Worm (Caenorhabditis elegans) whole organism, L1 larva: Measurements from ENCODE around the gene Y54F10BM.3.

Experiments used
- C04F5.9 ChIP-seq: sonication (generic microtip); optimal IDR thresholded peaks from 2 replicates; lab custom pipeline; 2016; ENCODE audit warnings: missing genetic modification characterization, missing compliant biosample characterization
- alr-1 ChIP-seq: fragments of 200-800 bp; sonication (Bioruptor generic); optimal IDR thresholded peaks from 2 replicates; lab custom pipeline; 2018; ENCODE audit warnings: borderline replicate concordance, mild to moderate bottlenecking, missing genetic modification characterization, missing compliant biosample characterization
- aly-2 ChIP-seq: fragments of 150-350 bp; optimal IDR thresholded peaks from 2 replicates; lab custom pipeline; 2014; ENCODE audit warnings: missing biosample characterization, missing genetic modification characterization
- ceh-63 ChIP-seq: fragments of 200-800 bp; sonication (Bioruptor generic); optimal IDR thresholded peaks from 2 replicates; lab custom pipeline; 2018; ENCODE audit warnings: mild to moderate bottlenecking, missing genetic modification characterization, missing compliant biosample characterization
- ceh-8 ChIP-seq: fragments of 200-800 bp; sonication (Bioruptor generic); optimal IDR thresholded peaks from 2 replicates; lab custom pipeline; 2018; ENCODE audit warnings: mild to moderate bottlenecking, missing genetic modification characterization, moderate library complexity, missing compliant biosample characterization
- ceh-82 ChIP-seq, 3 experiments: fragments of 150-350 bp in 1 of 3; sonication (generic microtip) in 2 of 3; optimal IDR thresholded peaks; 2 replicates each; lab custom pipeline; 2014 to 2017; ENCODE audit warnings: missing biosample characterization in 3 of 3, missing genetic modification characterization in 3 of 3
- dpl-1 ChIP-seq, 3 experiments: fragments of 150-350 bp in 2 of 3; sonication (generic microtip) in 1 of 3; optimal IDR thresholded peaks; 2 replicates each; lab custom pipeline; 2014 to 2017; ENCODE audit warnings: missing biosample characterization in 3 of 3, missing genetic modification characterization in 3 of 3, missing genetic modification reagents in 3 of 3
- dsc-1 ChIP-seq: sonication (generic microtip); optimal IDR thresholded peaks from 2 replicates; lab custom pipeline; 2016; ENCODE audit warnings: mild to moderate bottlenecking, missing genetic modification characterization, missing compliant biosample characterization
- efl-1 ChIP-seq, 4 experiments: fragments of 150-350 bp; optimal IDR thresholded peaks in 3 of 4; peaks in 1 of 4; 1 replicate in 1 of 4; 2 replicates in 3 of 4; lab custom pipeline; 2014; ENCODE audit warnings: missing biosample characterization in 2 of 4, missing genetic modification characterization in 2 of 4, missing genetic modification reagents in 2 of 4
- efl-3 ChIP-seq: fragments of 200-800 bp; sonication (Bioruptor generic); optimal IDR thresholded peaks from 2 replicates; lab custom pipeline; 2018; ENCODE audit warnings: mild to moderate bottlenecking, missing genetic modification characterization, missing compliant biosample characterization
- egl-27 ChIP-seq, 2 experiments: fragments of 150-350 bp in 1 of 2; sonication (generic microtip); optimal IDR thresholded peaks; 3 replicates each; lab custom pipeline; 2017 to 2018; ENCODE audit warnings: missing biosample characterization in 2 of 2, missing genetic modification characterization in 2 of 2, missing genetic modification reagents in 2 of 2
- ets-5 ChIP-seq: fragments of 200-800 bp; sonication (Bioruptor generic); IDR thresholded peaks from 2 replicates; pipeline ENCODE4 v1.3.6; 2022; ENCODE audit warnings: missing genetic modification characterization, missing compliant biosample characterization
- fkh-10 ChIP-seq: sonication (generic microtip); optimal IDR thresholded peaks from 2 replicates; lab custom pipeline; 2017; ENCODE audit warnings: missing biosample characterization, missing genetic modification reagents, missing genetic modification characterization
- fos-1 ChIP-seq: fragments of 150-350 bp; optimal IDR thresholded peaks from 2 replicates; lab custom pipeline; 2014; ENCODE audit warnings: missing biosample characterization, missing genetic modification characterization
- grh-1 ChIP-seq: fragments of 200-800 bp; sonication (Bioruptor generic); IDR thresholded peaks from 2 replicates; pipeline ENCODE4 v1.3.6; 2022; ENCODE audit warnings: missing genetic modification reagents, missing genetic modification characterization, missing compliant biosample characterization
- irx-1 ChIP-seq: sonication (generic microtip); optimal IDR thresholded peaks from 2 replicates; lab custom pipeline; 2016; ENCODE audit warnings: missing genetic modification characterization, missing compliant biosample characterization
- isw-1 ChIP-seq: fragments of 200-800 bp; sonication (Bioruptor generic); IDR thresholded peaks from 2 replicates; pipeline ENCODE4 v1.3.6; 2022; ENCODE audit warnings: missing genetic modification characterization, missing compliant biosample characterization
- lin-39 ChIP-seq: fragments of 150-350 bp; optimal IDR thresholded peaks from 2 replicates; lab custom pipeline; 2014; ENCODE audit warnings: missing biosample characterization, missing genetic modification reagents, missing genetic modification characterization
- lsy-2 ChIP-seq, 2 experiments: fragments of 150-350 bp; optimal IDR thresholded peaks; 2 replicates each; lab custom pipeline; 2014; ENCODE audit warnings: missing biosample characterization in 2 of 2, missing genetic modification characterization in 2 of 2
- mef-2 ChIP-seq: fragments of 150-350 bp; optimal IDR thresholded peaks from 2 replicates; lab custom pipeline; 2014; ENCODE audit warnings: missing biosample characterization, missing genetic modification characterization
- nhr-19 ChIP-seq: fragments of 200-800 bp; sonication (Bioruptor generic); conservative IDR thresholded peaks from 2 replicates; pipeline ENCODE4 v1.3.6; 2022; ENCODE audit warnings: missing genetic modification characterization, missing compliant biosample characterization
- nhr-71 ChIP-seq: sonication (generic microtip); optimal IDR thresholded peaks from 2 replicates; lab custom pipeline; 2016; ENCODE audit warnings: mild to moderate bottlenecking, missing genetic modification characterization, moderate library complexity, missing compliant biosample characterization
- nhr-90 ChIP-seq: sonication (generic microtip); optimal IDR thresholded peaks from 2 replicates; lab custom pipeline; 2016; ENCODE audit warnings: mild to moderate bottlenecking, missing genetic modification characterization, missing compliant biosample characterization; ENCODE audit not compliant: poor library complexity
- pag-3 ChIP-seq: sonication (generic microtip); optimal IDR thresholded peaks from 2 replicates; lab custom pipeline; 2017; ENCODE audit warnings: missing genetic modification characterization, mild to moderate bottlenecking, missing compliant biosample characterization, antibody characterized with exemption, borderline replicate concordance; ENCODE audit not compliant: insufficient read depth
- pqm-1 ChIP-seq: sonication (generic microtip); optimal IDR thresholded peaks from 3 replicates; lab custom pipeline; 2017; ENCODE audit warnings: missing biosample characterization, missing genetic modification characterization
- snpc-4 ChIP-seq: fragments of 150-350 bp; optimal IDR thresholded peaks from 2 replicates; lab custom pipeline; 2014; ENCODE audit warnings: missing biosample characterization, missing genetic modification characterization
- snu-23 ChIP-seq: sonication (generic microtip); optimal IDR thresholded peaks from 2 replicates; lab custom pipeline; 2016; ENCODE audit warnings: missing genetic modification characterization, missing compliant biosample characterization
- sox-4 ChIP-seq: sonication (generic microtip); optimal IDR thresholded peaks from 2 replicates; lab custom pipeline; 2016; ENCODE audit warnings: missing genetic modification characterization, missing compliant biosample characterization
- unc-130 ChIP-seq: fragments of 150-350 bp; optimal IDR thresholded peaks from 2 replicates; lab custom pipeline; 2017; ENCODE audit warnings: missing biosample characterization, missing genetic modification characterization, inconsistent platforms
- unc-62 ChIP-seq: fragments of 150-350 bp; optimal IDR thresholded peaks from 2 replicates; lab custom pipeline; 2014; ENCODE audit warnings: missing biosample characterization, missing genetic modification reagents, missing genetic modification characterization
- unc-98 ChIP-seq: fragments of 200-800 bp; sonication (Bioruptor generic); IDR thresholded peaks from 2 replicates; pipeline ENCODE4 v1.3.6; 2022; ENCODE audit warnings: missing genetic modification characterization, missing compliant biosample characterization
- vab-15 ChIP-seq: sonication (generic microtip); optimal IDR thresholded peaks from 2 replicates; lab custom pipeline; 2017; ENCODE audit warnings: missing genotype, mild to moderate bottlenecking, missing genetic modification characterization, missing compliant biosample characterization
- xbp-1 ChIP-seq: sonication (generic microtip); optimal IDR thresholded peaks from 2 replicates; lab custom pipeline; 2016; ENCODE audit warnings: missing genetic modification characterization, missing compliant biosample characterization
- zag-1 ChIP-seq: fragments of 150-350 bp; optimal IDR thresholded peaks from 2 replicates; lab custom pipeline; 2014; ENCODE audit warnings: missing biosample characterization, missing genetic modification characterization
- zip-4 ChIP-seq: fragments of 200-800 bp; sonication (Bioruptor generic); optimal IDR thresholded peaks from 2 replicates; lab custom pipeline; 2018; ENCODE audit warnings: mild to moderate bottlenecking, missing genetic modification characterization, moderate library complexity, missing compliant biosample characterization

Gene Y54F10BM.3

ce11 chrIII:2243617-2244016 is 38.2 kb upstream of the Y54F10BM.3 start:
- TF ChIP-seq efl-1 (optimal IDR thresholded peaks at IDR 0.05; lab: Kevin White, UChicago) (no peak), efl-1 (GFP tag; optimal IDR thresholded peaks at IDR 0.05 in 1 of 2; lab: Kevin White, UChicago) (no peak), ceh-82 (tag; optimal IDR thresholded peaks at IDR 0.05; lab: Kevin White, UChicago) (no peak), zip-4 (GFP tag; lab: Kevin White, UChicago) (no peak), dsc-1 (no peak), snpc-4 (tag; lab: Kevin White, UChicago) (no peak), sox-4 (tag; lab: Kevin White, UChicago) (no peak), vab-15 (tag; lab: Kevin White, UChicago) (no peak), efl-3 (GFP tag; lab: Kevin White, UChicago) (no peak), irx-1 (tag; lab: Kevin White, UChicago) (no peak), xbp-1 (tag; lab: Kevin White, UChicago) (no peak), egl-27 (tag; optimal IDR thresholded peaks at IDR 0.05; lab: Kevin White, UChicago) (no peak), nhr-90 (tag; lab: Kevin White, UChicago) (no peak), isw-1 (GFP tag; lab: Robert Waterston, UW) (no peak), lsy-2 (tag; optimal IDR thresholded peaks at IDR 0.05; lab: Kevin White, UChicago) (no peak), lin-39 (no peak), ceh-8 (GFP tag; lab: Kevin White, UChicago) (no peak), dpl-1 (GFP tag; optimal IDR thresholded peaks at IDR 0.05; lab: Kevin White, UChicago) (no peak), pag-3 (tag; lab: Kevin White, UChicago) (no peak), ets-5 (GFP tag; lab: Robert Waterston, UW) (no peak), fos-1 (tag; lab: Kevin White, UChicago) (no peak)

DNA sequence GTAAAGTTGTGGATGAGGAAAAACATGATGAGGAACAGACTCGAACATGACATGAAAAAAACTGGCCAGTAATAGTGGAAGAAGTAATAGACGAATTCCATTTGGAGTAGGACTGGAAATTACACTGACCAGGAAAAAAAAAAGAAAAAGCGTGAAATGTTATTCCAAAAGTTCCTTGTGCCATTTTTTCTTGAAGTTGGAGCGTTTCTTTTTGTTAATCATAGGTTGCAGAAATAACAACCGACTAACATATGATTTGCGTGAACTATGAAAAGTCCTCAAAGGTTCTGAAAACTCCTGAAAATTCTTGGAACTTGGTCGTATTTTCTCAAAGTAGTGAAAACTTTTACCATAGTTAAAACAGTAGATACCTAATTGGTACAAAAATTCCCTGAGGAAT is 36.1 kb upstream of the Y54F10BM.3 start, which contains the start of gene srd-67:
Gene srd-67, minus strand, starts transcription at position 101 of the 400 bp plus-strand sequence.
- TF ChIP-seq lin-39 (no peak), zip-4 (GFP tag; lab: Kevin White, UChicago) (no peak), unc-130 (no peak), unc-98 (GFP tag; lab: Robert Waterston, UW) (no peak), aly-2 (no peak), snu-23 (GFP tag; lab: Kevin White, UChicago) (no peak), vab-15 (tag; lab: Kevin White, UChicago) (no peak), unc-62 (GFP tag; lab: Kevin White, UChicago) (no peak), nhr-71 (tag; lab: Kevin White, UChicago) (no peak), grh-1 (GFP tag; lab: Robert Waterston, UW) (no peak), ceh-82 (tag; optimal IDR thresholded peaks at IDR 0.05; lab: Kevin White, UChicago) (no peak), isw-1 (GFP tag; lab: Robert Waterston, UW) (no peak), C04F5.9 (tag; lab: Kevin White, UChicago) (no peak)

- TF ChIP-seq mef-2 (no peak), ceh-63 (GFP tag; lab: Kevin White, UChicago) (no peak), dpl-1 (GFP tag; optimal IDR thresholded peaks at IDR 0.05; lab: Kevin White, UChicago) (no peak), alr-1 (tag; lab: Kevin White, UChicago) (no peak), nhr-19 (GFP tag; lab: Robert Waterston, UW) (no peak), zip-4 (GFP tag; lab: Kevin White, UChicago) (no peak), unc-62 (GFP tag; lab: Kevin White, UChicago) (no peak), zag-1 (no peak), dsc-1 (no peak), pqm-1 (tag; lab: Kevin White, UChicago) (no peak), fkh-10 (GFP tag; lab: Kevin White, UChicago) (no peak)
Observed at ce11 chrIII:2251348-2251747, 30.5 kb upstream of the Y54F10BM.3 start, which contains the start of gene fbxa-7. Gene fbxa-7 (minus strand): TSS chrIII:2251448.
